Fruit fly (Drosophila melanogaster) whole organism, larva: Measurements from ENCODE around the gene Smr.

Experiments
- noc ChIP-seq: fragments of 200-800 bp; sonication (Bioruptor generic); optimal IDR thresholded peaks from 3 replicates; lab custom pipeline; 2019; ENCODE audit warnings: missing biosample characterization, mild to moderate bottlenecking, missing genetic modification characterization, moderate library complexity

Gene Smr

DNA sequence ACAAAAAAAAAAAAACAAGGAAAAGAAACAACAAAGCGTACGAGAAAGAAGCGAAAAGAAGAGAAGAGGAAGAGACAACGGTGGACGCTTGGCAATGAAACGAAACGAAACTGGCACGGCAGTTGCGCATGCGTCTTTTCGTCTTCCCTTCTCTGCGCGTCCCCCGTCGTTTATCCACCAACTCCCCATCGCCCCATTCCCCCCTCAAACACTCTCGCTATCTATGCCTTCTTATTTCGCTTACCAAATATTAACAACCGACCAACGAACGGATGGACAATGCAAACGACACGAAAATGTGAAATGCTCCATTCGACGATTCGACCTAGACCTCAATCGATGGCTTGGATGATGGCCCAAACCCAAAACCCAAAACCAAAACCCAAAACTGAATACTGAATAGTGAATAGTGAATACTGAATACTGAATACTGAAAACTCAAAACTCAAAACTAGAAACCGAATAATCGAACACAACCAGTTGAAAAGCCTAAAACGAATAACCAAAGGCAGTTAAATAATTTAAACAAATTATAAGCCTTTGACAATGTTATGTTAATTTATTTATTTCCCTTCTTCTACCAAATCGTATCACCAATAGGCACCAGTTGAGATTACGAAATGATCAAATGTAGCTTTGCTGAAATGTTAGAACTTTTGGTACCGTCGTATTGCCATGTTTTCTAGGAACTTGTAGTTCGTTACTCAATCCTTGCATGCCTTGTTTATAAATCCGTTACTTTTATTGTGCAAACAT lies 71.7 kb downstream of the Smr start:
- no peak for TF ChIP-seq noc (tag; lab: Kevin White, UChicago)

DNA sequence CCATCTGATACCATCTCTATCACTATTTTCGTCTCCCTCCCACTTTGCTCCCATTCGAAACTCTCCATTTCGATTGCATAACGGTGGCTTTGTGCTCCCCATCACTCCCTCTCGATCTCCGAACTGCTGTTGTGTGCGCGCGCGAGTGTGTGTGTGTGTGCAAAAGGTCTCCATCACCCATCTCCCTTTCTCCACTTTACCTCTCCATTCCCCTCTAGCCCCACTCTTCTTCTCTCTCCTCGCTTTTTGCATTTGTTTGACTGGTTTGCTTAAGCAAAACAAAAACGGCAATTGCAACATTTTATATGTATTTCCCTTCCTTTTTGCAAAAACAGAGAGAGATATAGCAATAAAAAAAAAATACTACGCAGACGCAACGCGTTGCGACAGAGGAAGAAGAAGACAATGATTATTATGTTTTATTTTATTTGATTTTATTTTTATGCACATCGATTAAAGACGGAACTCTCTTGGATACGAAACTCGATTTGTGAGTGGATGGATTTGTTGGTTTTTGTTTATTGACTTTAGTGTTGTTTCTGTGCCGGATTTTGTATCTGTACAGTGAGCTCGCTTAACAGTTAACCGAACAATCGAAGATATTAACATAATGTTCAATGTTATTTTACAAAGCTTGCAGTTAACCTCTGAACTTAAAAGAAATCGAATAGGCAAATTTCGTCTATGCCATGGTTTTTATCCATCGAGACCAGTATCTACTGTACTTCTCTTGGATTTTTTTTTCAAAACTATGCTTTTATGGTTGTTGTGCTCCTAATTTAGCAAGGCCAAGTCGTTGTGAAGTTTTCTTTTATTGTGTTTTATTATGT lies 72.5 kb downstream of the Smr start:
- TF ChIP-seq noc (tag; lab: Kevin White, UChicago) = peak; percentile 89

DNA sequence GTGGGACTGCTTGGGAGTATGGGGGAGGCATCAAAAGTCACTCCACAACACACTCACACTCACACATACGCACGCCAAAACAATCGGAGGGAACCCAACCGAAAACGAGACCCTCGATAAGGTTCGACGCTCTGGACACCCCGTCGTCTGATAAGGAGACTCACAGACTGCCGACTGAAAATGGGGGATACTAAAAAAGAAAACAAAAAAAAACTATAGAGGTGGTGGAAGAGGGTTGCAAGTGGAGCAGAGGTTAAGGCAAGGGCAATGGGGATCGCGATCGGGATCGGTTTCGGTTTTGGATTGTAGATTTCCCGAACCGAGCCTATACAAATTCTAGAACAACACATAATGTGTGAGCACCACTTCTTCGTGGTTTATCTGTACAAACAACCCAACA lies 73.7 kb downstream of the Smr start:
- peak; percentile 26 for TF ChIP-seq noc (tag; lab: Kevin White, UChicago)

DNA sequence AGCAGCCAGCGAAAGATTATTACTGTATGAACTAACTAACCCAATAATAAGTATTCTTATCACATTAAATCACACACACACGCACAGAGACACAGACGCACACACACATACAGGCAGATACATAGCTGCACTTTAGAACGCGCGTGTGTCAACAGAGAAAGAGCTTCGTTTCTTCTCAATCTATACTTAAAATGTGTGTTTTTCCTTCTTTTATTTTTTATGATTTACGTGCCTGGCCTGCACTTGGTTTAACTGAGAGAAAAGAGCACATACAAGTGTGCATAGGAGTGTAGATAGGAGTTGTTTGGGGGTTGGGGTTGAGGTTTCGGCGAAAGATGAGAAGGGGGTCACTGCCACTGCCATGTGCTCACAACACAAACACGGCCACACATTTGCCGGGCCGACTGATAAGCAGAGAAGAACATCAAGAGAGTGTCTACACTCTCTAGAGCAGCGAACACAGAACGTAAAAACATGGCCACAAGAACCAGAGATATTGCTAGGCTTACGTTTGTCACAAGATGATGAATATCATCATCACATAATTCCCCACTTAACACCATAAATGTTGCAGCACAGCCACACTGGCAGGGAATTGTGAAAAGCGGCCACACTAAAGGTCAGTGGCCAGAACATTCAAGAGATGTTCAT lies 74.7 kb downstream of the Smr start:
- TF ChIP-seq noc (tag; lab: Kevin White, UChicago) = peak; percentile 70

DNA sequence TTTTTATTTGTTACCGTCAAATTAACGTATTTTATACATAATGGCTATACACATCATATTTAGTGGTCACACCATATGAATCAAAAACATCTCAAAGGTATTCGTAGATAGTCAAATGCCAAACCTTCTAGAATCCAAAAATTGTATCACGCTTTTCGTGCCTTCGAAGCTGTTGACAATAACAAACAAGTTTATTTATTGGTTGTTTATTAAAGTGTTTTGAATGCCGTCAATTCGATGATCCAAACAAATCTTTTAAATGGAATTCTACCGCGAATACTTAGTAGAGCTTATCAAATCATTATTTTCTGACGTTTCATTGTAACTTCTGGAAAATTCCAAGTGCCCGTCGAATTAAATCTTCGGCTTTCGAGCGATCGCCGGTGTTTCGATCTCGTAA lies 75.4 kb downstream of the Smr start:
- TF ChIP-seq noc (tag; lab: Kevin White, UChicago) = no peak

DNA sequence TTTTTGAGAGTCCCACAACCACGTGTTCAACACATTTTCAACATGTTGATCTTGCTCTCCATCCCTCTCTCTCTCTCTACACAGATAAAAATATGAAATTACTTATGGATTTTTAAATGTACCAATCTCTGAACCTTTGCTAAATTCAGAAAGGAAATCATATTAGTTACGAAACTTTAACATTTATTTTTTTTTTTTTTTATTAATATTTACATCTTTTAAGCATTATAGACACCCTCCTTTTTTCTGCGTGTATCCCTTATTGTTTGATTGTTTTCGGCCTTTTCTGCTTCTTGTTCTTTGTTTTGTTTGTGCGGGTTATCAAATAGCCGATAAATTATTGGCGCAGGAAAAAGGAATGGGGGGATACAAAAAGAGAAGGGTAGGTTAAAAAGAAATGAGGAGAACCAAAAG lies 75.9 kb downstream of the Smr start:
- TF ChIP-seq noc (tag; lab: Kevin White, UChicago) = peak; percentile 97

DNA sequence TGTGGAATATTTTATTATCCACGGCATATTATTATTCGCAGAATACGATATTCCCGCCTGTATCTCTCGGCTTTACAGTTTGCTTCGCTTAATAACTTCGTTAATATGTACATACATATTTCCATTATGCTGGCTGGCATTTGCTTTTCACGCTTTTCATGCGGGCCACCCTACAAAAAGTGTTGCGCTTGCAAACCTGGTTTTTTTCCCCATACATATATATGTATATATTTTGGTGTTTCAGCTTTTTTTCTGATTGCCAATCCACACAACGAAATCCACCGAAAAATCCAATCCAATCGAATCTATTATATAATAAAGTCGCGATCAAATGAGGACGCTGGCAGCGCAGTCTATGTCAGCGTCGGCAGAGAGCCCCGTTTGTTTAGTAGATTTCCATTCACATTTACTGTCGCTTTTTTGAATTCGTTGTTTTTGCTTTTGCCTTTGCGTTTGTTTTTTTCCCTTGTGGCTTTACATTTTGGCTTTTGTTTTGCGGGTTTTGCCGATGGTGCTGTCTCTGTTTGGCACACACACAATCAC lies 76.6 kb downstream of the Smr start:
- TF ChIP-seq noc (tag; lab: Kevin White, UChicago) = no peak

DNA sequence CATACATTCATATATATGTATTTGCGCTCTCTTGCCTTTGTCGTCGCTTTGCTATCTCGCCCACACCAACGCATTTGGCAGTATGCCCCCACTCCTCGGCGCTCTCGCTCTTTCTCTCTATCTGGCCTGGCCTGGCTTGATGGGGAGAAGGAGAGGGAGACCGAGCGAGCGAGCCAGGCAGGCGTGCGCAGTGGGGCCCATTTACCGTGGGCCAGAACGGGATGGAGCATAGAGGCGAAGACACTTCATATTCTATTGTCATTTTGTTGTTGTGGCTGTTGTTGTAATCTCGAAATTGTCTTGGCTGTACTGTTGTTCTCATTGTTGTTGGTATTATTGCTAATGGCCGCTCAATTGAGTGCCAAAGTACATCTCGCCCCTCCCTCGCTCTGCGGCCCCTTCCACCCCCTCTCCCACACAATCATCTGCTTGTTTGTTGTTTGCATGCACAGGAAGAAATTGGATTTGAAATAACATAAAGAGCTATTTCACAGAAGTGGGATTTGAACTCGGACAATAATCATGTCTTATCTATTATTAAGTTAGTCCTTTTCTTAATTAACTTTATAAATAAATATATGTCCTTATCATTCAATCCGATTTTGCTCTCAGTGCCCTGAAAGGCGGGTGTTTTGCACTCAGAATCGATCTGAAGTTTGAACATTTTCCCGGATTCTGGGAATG lies 77.2 kb downstream of the Smr start:
- TF ChIP-seq noc (tag; lab: Kevin White, UChicago) = peak; percentile 89

DNA sequence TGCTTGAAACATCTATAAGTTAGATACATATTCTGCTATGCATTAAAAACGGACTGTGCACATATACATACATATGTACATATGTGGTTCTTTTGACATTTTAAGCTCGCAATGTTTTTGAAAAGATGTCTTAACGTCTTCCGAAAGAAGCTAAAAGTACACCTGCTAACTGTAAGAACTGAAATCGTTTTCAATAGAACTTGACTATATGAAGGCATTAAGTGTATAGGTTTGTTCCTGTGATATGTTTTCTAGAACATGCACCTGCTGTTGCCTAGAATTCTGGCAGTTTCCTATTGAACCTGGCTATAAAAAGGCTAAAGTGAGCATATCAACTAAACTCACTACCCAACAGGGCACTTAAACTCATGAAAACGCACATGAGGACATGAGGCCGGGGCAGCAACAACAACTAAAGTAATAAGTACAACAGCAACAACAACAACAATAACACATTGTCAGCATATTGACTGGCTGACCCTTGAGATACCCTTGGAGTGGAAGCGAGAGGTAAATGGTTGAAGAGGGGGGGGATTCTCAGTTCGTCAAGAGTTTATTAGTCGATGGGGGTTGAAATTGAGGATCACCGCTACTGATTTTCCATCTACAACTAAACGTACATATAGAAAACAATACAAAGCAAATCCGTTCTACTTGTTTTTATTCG lies 78.2 kb downstream of the Smr start:
- no peak for TF ChIP-seq noc (tag; lab: Kevin White, UChicago)

DNA sequence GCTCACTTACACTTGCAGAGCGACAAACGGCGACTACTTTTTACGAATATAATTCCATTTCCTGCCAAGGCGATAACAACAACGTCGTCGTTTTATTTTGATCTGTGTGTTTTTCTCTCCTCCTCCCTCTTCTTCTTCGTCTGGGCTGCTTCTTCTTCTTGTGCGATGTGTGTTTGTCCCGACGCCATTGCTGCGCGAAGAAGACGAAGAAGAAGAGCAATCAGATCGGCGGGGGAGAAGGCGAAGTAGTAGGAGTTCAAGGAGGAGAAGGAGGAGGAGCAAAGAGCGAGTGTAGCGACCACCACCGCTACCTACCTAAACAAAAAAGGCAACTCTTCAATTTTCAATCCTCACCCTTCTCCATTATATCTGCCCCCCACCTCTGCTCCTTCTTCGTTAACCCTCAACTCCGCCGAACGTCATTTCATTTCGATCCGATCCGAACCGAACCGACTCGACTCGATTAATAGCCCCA lies 78.9 kb downstream of the Smr start:
- no peak for TF ChIP-seq noc (tag; lab: Kevin White, UChicago)

DNA sequence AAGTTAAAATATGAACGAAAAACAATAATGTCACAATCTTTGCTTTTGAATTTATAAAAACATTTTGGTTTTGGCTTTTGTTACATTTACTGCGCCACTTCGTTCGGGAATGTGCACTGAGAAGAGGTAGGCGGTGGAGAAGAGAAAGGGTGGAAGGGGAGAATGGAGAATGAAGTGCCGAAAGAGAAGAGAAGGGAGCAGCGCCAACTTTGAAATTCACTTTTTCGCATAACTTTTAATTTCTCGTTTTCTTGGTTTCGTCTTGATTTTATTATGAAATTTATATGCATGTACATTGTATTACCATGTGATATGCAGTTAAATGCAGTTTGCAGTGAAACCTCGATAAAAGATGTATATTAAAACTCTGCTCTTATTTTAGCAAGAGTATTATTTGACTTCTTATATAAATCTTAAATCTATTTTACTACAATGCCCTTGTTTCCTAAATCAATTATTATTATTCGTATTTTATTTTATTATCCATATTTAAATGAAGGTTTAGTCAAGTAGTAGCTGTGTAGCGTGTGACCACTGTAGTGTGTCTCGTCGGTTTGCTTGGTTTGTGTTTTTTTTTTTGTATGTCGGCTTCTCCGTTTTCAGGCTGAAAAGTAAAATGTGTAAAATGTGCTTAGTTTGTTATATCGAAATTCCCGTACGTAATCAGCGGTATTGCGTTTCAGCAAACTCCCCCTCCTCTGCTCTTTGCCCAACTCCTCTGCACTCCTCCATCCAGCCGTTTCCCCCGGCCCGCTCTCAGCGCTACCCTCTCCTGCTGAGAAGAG lies 79.5 kb downstream of the Smr start:
- no peak for TF ChIP-seq noc (tag; lab: Kevin White, UChicago)

DNA sequence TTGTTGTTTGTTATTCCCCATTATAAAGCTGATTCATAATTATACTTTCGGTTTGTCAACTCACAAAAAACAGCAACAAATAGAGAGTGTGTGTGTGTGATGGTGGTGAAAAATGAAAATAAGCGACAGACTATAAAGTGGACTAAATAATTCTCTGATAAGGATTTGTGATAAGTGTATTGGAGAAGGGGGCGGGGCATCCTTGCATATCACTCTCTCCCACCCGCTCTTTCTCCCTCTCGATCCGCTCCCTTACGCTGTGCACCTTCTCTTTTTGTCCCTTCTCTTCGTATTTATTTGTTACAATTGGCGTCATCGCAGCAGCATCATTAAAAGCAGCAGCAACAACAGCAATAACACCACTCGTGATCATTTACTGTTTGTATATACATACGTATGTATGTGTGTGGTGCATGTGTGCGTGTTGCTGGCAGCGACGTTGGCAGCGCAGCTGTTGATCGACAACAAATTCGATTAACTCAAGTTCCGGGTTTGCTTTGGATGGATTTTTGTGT lies 80.9 kb downstream of the Smr start:
- TF ChIP-seq noc (tag; lab: Kevin White, UChicago) = peak; percentile 26

DNA sequence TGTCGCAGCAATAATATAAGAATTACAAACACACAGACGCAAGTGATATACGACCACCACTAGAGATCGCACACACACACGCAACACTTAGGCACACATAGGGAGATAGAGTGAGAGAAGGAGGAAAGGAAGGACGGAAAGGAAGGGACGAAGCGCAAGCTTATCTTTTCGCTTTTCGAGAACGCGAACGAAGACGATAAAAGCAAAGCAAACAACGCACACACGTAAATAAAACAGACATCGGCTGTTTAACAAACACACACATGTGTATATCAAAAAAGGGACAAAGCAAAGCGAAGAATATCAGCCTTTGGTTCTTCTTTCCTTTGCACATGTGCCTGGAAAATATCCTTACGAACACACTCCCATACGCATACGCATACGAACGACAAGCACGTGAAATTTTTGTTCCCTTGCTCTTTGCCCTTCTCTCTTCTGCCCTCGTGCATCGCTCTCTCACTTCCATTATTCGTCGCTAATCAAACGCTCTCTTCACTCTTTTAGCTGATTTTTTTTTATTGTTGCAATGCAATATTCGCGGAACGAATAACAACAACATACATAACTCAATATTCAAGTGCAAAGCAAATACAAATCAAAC lies 82.3 kb downstream of the Smr start:
- peak; percentile 29 for TF ChIP-seq noc (tag; lab: Kevin White, UChicago)
